Worm (Caenorhabditis elegans): ENCODE measurements around the gene F54D12.2.

DNA sequence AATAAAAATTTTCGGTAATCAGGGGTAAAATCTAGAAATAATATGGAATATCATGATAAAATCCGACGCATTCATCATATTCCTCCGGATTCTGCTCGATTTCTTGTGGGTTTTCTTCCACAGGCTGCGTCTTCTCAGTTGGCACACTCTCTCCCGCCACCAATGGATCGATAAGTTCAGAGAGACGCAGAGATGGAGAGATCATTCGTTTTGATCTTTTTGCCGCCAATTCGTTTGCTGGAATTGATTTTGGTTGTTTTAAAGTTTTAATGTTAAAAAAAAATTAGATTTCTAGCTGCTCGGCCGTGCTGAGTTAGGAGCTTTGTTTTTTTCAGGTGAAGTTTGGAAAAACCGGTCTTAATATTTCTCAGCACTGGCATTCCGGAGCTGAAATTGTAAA is 41.2 kb upstream of the F54D12.2 start:
- no peak for TF ChIP-seq F33H1.4 (GFP tag; IDR thresholded peaks at IDR 0.05)
- TF ChIP-seq ztf-28 (GFP tag; IDR thresholded peaks at IDR 0.05): no peak
- TF ChIP-seq mxl-1 (tag; optimal IDR thresholded peaks at IDR 0.05): no peak
